Worm (Caenorhabditis elegans) whole organism, L4/young adult: ENCODE results near the gene nhr-145.

Source experiments
- W03F9.2 ChIP-seq: fragments of 150-350 bp; optimal IDR thresholded peaks from 2 replicates; lab custom pipeline; 2014; ENCODE audit warnings: missing biosample characterization, missing genetic modification characterization
- dao-5 ChIP-seq: sonication (generic microtip); optimal IDR thresholded peaks from 2 replicates; lab custom pipeline; 2016; ENCODE audit warnings: missing genotype, missing genetic modification characterization, moderate library complexity, missing compliant biosample characterization
- him-1 ChIP-seq: sonication (generic microtip); optimal IDR thresholded peaks from 2 replicates; lab custom pipeline; 2016; ENCODE audit warnings: missing genotype, missing genetic modification reagents, missing genetic modification characterization, missing compliant biosample characterization

- TF ChIP-seq him-1 (no peak), W03F9.2 (no peak), dao-5 (no peak)
These were observed 44.4 kb downstream of the nhr-145 start for ce11 chrV:19131848-19132401.
